Fruit fly (Drosophila melanogaster): Measurements from ENCODE around the gene ND-51.
A peak's percentile ranks its signal among the peaks of the same experiment; 100 is the strongest.

Gene ND-51

dm6 chr2L:6070656-6071231, 8.2 kb upstream of the ND-51 start, which contains the start of the genes CG9154 and Kr-h2:
CG9154 (minus strand) TSS chr2L:6070686.
Kr-h2 (plus strand) TSS chr2L:6070990.
- TF ChIP-seq peb (GFP tag; IDR thresholded peaks at IDR 0.05) (no peak), CoRest (tag; optimal IDR thresholded peaks at IDR 0.05) (peak; percentile 69), onecut (GFP tag; IDR thresholded peaks at IDR 0.05) (0 out of 2 replicates have a peak, but pooled peaks have one; percentile 4), HLHmδ (GFP tag; optimal IDR thresholded peaks at IDR 0.05) (no peak), CG2889 (GFP tag; IDR thresholded peaks at IDR 0.05) (no peak), Bgb (GFP tag; IDR thresholded peaks at IDR 0.05; ENCODE audit: partially characterized antibody) (peak; percentile 73), Dref (GFP tag; IDR thresholded peaks at IDR 0.05) (peak; percentile 96), phol (tag; optimal IDR thresholded peaks at IDR 0.05) (peak; percentile 37), CG15479 (GFP tag; optimal IDR thresholded peaks at IDR 0.05) (no peak), jing (GFP tag; optimal IDR thresholded peaks at IDR 0.05) (no peak), wor (GFP tag; IDR thresholded peaks at IDR 0.05) (no peak), p53 (GFP tag; optimal IDR thresholded peaks at IDR 0.05) (no peak), Ssrp (tag; optimal IDR thresholded peaks at IDR 0.05) (no peak), MTF-1 (GFP tag; optimal IDR thresholded peaks at IDR 0.05; ENCODE audit: borderline replicate concordance) (no peak), CG15011 (GFP tag; optimal IDR thresholded peaks at IDR 0.05) (no peak), ato (GFP tag; IDR thresholded peaks at IDR 0.05; ENCODE audit: partially characterized antibody) (peak; percentile 62; the same call in 1 of the 2 replicates), Mrtf (GFP tag; IDR thresholded peaks at IDR 0.05) (no peak), CG2116 (GFP tag; optimal IDR thresholded peaks at IDR 0.05) (peak; percentile 98), CG11247 (GFP tag; IDR thresholded peaks at IDR 0.05) (no peak), CG7372 (GFP tag; IDR thresholded peaks at IDR 0.05) (no peak), psq (GFP tag; optimal IDR thresholded peaks at IDR 0.05) (no peak), oc (tag; optimal IDR thresholded peaks at IDR 0.05) (no peak), Dip3 (GFP tag; optimal IDR thresholded peaks at IDR 0.05) (peak; percentile 7), fd3F (GFP tag; optimal IDR thresholded peaks at IDR 0.05) (no peak), CG2199 (GFP tag; IDR thresholded peaks at IDR 0.05) (no peak), Dp (GFP tag; optimal IDR thresholded peaks at IDR 0.05) (peak; percentile 84), CG4617 (GFP tag; optimal IDR thresholded peaks at IDR 0.05; ENCODE audit: borderline replicate concordance) (peak; percentile 79), hth (optimal IDR thresholded peaks at IDR 0.05) (no peak), luna (GFP tag; optimal IDR thresholded peaks at IDR 0.05) (no peak), CG11398 (GFP tag; optimal IDR thresholded peaks at IDR 0.05) (no peak), Sox100B (GFP tag; optimal IDR thresholded peaks at IDR 0.05) (peak; percentile 1), sens (GFP tag) (peak; percentile 88), CG10543 (GFP tag; optimal IDR thresholded peaks at IDR 0.05) (peak; percentile 62), CG5245 (GFP tag; optimal IDR thresholded peaks at IDR 0.05) (no peak), CG12155 (GFP tag; optimal IDR thresholded peaks at IDR 0.05) (peak; percentile 23), CG4707 (GFP tag; optimal IDR thresholded peaks at IDR 0.05) (no peak), Hey (tag; optimal IDR thresholded peaks at IDR 0.05) (no peak), CG30431 (GFP tag; optimal IDR thresholded peaks at IDR 0.05) (no peak), btn (GFP tag; optimal IDR thresholded peaks at IDR 0.05) (no peak), lola (GFP tag; optimal IDR thresholded peaks at IDR 0.05) (peak in 1 of 3 experiments; percentile 25), Hsf (GFP tag; optimal IDR thresholded peaks at IDR 0.05) (peak; percentile 32), CG12659 (GFP tag; optimal IDR thresholded peaks at IDR 0.05) (peak; percentile 79), BEAF-32 (GFP tag; optimal IDR thresholded peaks at IDR 0.05) (peak; percentile 73), CG14710 (tag; optimal IDR thresholded peaks at IDR 0.05) (peak; percentile 69), caup (GFP tag; optimal IDR thresholded peaks at IDR 0.05; ENCODE audit: severe bottlenecking) (no peak), CG10979 (tag; optimal IDR thresholded peaks at IDR 0.05) (no peak), CG7987 (GFP tag; optimal IDR thresholded peaks at IDR 0.05) (no peak), Usf (GFP tag; optimal IDR thresholded peaks at IDR 0.05) (peak; percentile 3), CG31441 (GFP tag; IDR thresholded peaks at IDR 0.05) (peak; percentile 43; the same call in 1 of the 2 replicates), crc (GFP tag; optimal IDR thresholded peaks at IDR 0.05) (no peak)
